Worm (Caenorhabditis elegans) whole organism, late embryonic: ENCODE measurements around the gene C40A11.8.

Experiments used
- C38D4.7 ChIP-seq: fragments of 200-800 bp; sonication (Bioruptor generic); optimal IDR thresholded peaks from 2 replicates; lab custom pipeline; 2018; ENCODE audit warnings: mild to moderate bottlenecking, missing genetic modification characterization, moderate library complexity, missing compliant biosample characterization
- K09A11.1 ChIP-seq: sonication (generic microtip); optimal IDR thresholded peaks from 2 replicates; lab custom pipeline; 2017; ENCODE audit warnings: antibody characterized with exemption, mild to moderate bottlenecking, missing genetic modification characterization, missing compliant biosample characterization; ENCODE audit not compliant: insufficient read depth
- T23F11.4 ChIP-seq: fragments of 200-800 bp; sonication (Bioruptor generic); optimal IDR thresholded peaks from 2 replicates; lab custom pipeline; 2018; ENCODE audit warnings: mild to moderate bottlenecking, missing genetic modification characterization, missing compliant biosample characterization
- ceh-24 ChIP-seq: sonication (generic microtip); optimal IDR thresholded peaks from 2 replicates; lab custom pipeline; 2016; ENCODE audit warnings: mild to moderate bottlenecking, missing genetic modification characterization, missing compliant biosample characterization
- ceh-34 ChIP-seq: sonication (generic microtip); optimal IDR thresholded peaks from 2 replicates; lab custom pipeline; 2016; ENCODE audit warnings: mild to moderate bottlenecking, missing genetic modification characterization, missing compliant biosample characterization
- elt-2 ChIP-seq: sonication (generic microtip); optimal IDR thresholded peaks from 2 replicates; lab custom pipeline; 2016; ENCODE audit warnings: missing genetic modification reagents, missing genetic modification characterization, missing compliant biosample characterization
- elt-4 ChIP-seq: sonication (generic microtip); optimal IDR thresholded peaks from 2 replicates; lab custom pipeline; 2016; ENCODE audit warnings: missing genetic modification characterization, missing compliant biosample characterization
- ets-4 ChIP-seq: sonication (generic microtip); optimal IDR thresholded peaks from 2 replicates; lab custom pipeline; 2016; ENCODE audit warnings: missing genetic modification characterization, missing compliant biosample characterization
- eyg-1 ChIP-seq: sonication (generic microtip); optimal IDR thresholded peaks from 2 replicates; lab custom pipeline; 2016; ENCODE audit warnings: missing genotype, missing genetic modification characterization, missing compliant biosample characterization
- fax-1 ChIP-seq: sonication (generic microtip); optimal IDR thresholded peaks from 2 replicates; lab custom pipeline; 2016; ENCODE audit warnings: missing genotype, missing genetic modification characterization, missing compliant biosample characterization
- fkh-10 ChIP-seq: fragments of 150-350 bp; optimal IDR thresholded peaks from 2 replicates; lab custom pipeline; 2014; ENCODE audit warnings: missing biosample characterization, missing genetic modification reagents, missing genetic modification characterization
- hlh-13 ChIP-seq: fragments of 200-800 bp; sonication (Bioruptor generic); optimal IDR thresholded peaks from 2 replicates; lab custom pipeline; 2018; ENCODE audit warnings: mild to moderate bottlenecking, missing genetic modification characterization, missing compliant biosample characterization
- hlh-15 ChIP-seq: sonication (generic microtip); optimal IDR thresholded peaks from 2 replicates; lab custom pipeline; 2016; ENCODE audit warnings: missing genetic modification characterization, missing compliant biosample characterization
- nfya-1 ChIP-seq: sonication (generic microtip); optimal IDR thresholded peaks from 2 replicates; lab custom pipeline; 2017; ENCODE audit warnings: missing genetic modification characterization, mild to moderate bottlenecking, missing compliant biosample characterization, antibody characterized with exemption, moderate library complexity
- pax-1 ChIP-seq: fragments of 150-350 bp; optimal IDR thresholded peaks from 2 replicates; lab custom pipeline; 2014; ENCODE audit warnings: missing biosample characterization, missing genetic modification characterization
- pha-2 ChIP-seq: sonication (generic microtip); optimal IDR thresholded peaks from 2 replicates; lab custom pipeline; 2017; ENCODE audit warnings: mild to moderate bottlenecking, missing genetic modification characterization, missing compliant biosample characterization
- pros-1 ChIP-seq: fragments of 150-350 bp; optimal IDR thresholded peaks from 2 replicates; lab custom pipeline; 2014; ENCODE audit warnings: missing biosample characterization, missing genetic modification reagents, missing genetic modification characterization
- sdc-2 ChIP-seq: sonication (generic microtip); optimal IDR thresholded peaks from 2 replicates; lab custom pipeline; 2016; ENCODE audit warnings: missing genotype, missing genetic modification characterization, missing compliant biosample characterization
- sox-2 ChIP-seq: fragments of 200-800 bp; sonication (Bioruptor generic); IDR thresholded peaks from 2 replicates; pipeline ENCODE4 v1.3.6; 2022; ENCODE audit warnings: missing genetic modification reagents, missing genetic modification characterization, missing compliant biosample characterization
- tbx-2 ChIP-seq: sonication (generic microtip); optimal IDR thresholded peaks from 2 replicates; lab custom pipeline; 2016; ENCODE audit warnings: missing genetic modification characterization, missing compliant biosample characterization
- ttx-3 ChIP-seq: sonication (generic microtip); optimal IDR thresholded peaks from 2 replicates; lab custom pipeline; 2016; ENCODE audit warnings: missing genetic modification reagents, missing genetic modification characterization, missing compliant biosample characterization
- unc-42 ChIP-seq: sonication (generic microtip); optimal IDR thresholded peaks from 2 replicates; lab custom pipeline; 2016; ENCODE audit warnings: missing genotype, missing genetic modification characterization, missing compliant biosample characterization
- unc-55 ChIP-seq: sonication (generic microtip); optimal IDR thresholded peaks from 2 replicates; lab custom pipeline; 2017; ENCODE audit warnings: missing biosample characterization, missing genetic modification reagents, missing genetic modification characterization
- zip-5 ChIP-seq: sonication (generic microtip); optimal IDR thresholded peaks from 2 replicates; lab custom pipeline; 2016; ENCODE audit warnings: missing genetic modification characterization, missing compliant biosample characterization

Gene C40A11.8

DNA sequence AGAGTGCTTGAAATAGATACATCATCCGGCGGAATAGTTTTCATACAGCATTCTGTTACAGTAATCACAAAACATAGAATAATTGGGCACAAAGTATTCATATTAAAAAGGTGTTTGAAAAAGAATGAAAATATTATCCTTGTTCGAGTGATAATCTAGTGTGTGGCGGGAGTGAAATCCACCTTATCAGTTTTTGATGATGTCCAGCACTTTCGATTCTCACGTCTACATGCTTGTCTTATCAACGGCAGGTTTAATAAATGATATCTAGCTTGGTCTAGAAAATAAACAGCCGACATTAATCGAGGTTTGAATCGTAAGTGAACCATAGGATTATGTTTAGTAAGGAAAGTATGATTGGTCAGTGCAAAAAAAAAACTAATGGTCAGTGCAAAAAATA lies 40.8 kb downstream of the C40A11.8 start, which contains the start of gene R52.5:
TSS of gene R52.5 (minus strand) at position 101 of the 400 bp plus-strand sequence.
- no peak for TF ChIP-seq C38D4.7 (GFP tag; lab: Kevin White, UChicago)
- no peak for TF ChIP-seq hlh-15 (tag; lab: Kevin White, UChicago)
- TF ChIP-seq T23F11.4 (GFP tag; lab: Kevin White, UChicago), result no peak
- no peak for TF ChIP-seq sdc-2 (tag; lab: Kevin White, UChicago)
- no peak for TF ChIP-seq unc-55
- TF ChIP-seq ttx-3 (tag; lab: Kevin White, UChicago), result no peak
- TF ChIP-seq ceh-34, result no peak
- no peak for TF ChIP-seq nfya-1 (tag; lab: Kevin White, UChicago)
- no peak for TF ChIP-seq pha-2 (tag; lab: Kevin White, UChicago)
- no peak for TF ChIP-seq tbx-2 (tag; lab: Kevin White, UChicago)
- no peak for TF ChIP-seq elt-4 (tag; lab: Kevin White, UChicago)
- no peak for TF ChIP-seq sox-2 (GFP tag; lab: Robert Waterston, UW)
- no peak for TF ChIP-seq ceh-24 (tag; lab: Kevin White, UChicago)

ce11 chrII:2108295-2108694 lies 42.4 kb downstream of the C40A11.8 start, which contains the start of gene R52.4:
Gene R52.4 (minus strand): TSS chrII:2108395.
- TF ChIP-seq hlh-13 (GFP tag; lab: Kevin White, UChicago) (no peak), ets-4 (tag; lab: Kevin White, UChicago) (no peak), fkh-10 (GFP tag; lab: Kevin White, UChicago) (no peak), ceh-24 (tag; lab: Kevin White, UChicago) (no peak), eyg-1 (tag; lab: Kevin White, UChicago) (no peak), pros-1 (tag; lab: Kevin White, UChicago) (no peak), tbx-2 (tag; lab: Kevin White, UChicago) (no peak), pax-1 (tag; lab: Kevin White, UChicago) (no peak), elt-2 (tag; lab: Kevin White, UChicago) (no peak), K09A11.1 (tag; lab: Kevin White, UChicago) (no peak), fax-1 (tag; lab: Kevin White, UChicago) (no peak), unc-42 (tag; lab: Kevin White, UChicago) (no peak), zip-5 (tag; lab: Kevin White, UChicago) (no peak)
